Worm (Caenorhabditis elegans) whole organism, dauer: Measurements from ENCODE around the gene C03B1.6.

Source experiments
- unc-62 ChIP-seq: sonication (generic microtip); optimal IDR thresholded peaks from 2 replicates; lab custom pipeline; 2017; ENCODE audit warnings: missing biosample characterization, missing genetic modification reagents, missing genetic modification characterization

Gene C03B1.6

ce11 chrX:6384537-6384936 lies 34.4 kb downstream of the C03B1.6 start:
- no peak for TF ChIP-seq unc-62 (GFP tag; lab: Kevin White, UChicago)

- TF ChIP-seq unc-62 (GFP tag; lab: Kevin White, UChicago) = no peak
These were observed 35.1 kb downstream of the C03B1.6 start, which contains the start of gene igdb-3 for ce11 chrX:6385185-6385584. igdb-3 (plus strand) TSS chrX:6385485.

ce11 chrX:6388639-6389038 lies 38.5 kb downstream of the C03B1.6 start:
- TF ChIP-seq unc-62 (GFP tag; lab: Kevin White, UChicago) = no peak

DNA sequence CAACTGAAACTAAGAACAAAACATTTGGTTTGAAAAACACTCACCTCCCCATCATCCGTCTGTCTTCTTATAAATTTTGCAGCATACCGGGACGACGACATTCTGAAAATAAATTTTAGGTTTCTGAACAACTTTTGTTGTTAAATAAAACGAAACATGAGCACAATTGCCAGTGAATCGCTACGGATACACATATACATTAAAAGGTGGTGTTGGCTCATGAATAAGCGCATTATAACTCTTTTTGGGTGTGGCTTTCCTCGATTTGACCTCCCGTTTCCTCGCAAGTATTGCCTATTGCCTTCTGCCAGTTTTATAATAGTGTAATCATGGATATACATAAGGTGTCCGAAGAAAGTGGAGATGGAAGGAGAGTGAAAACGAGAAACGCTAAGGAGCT lies 41.4 kb downstream of the C03B1.6 start, which contains the start of gene igcm-2:
TSS of gene igcm-2 (minus strand) at position 101 of the 400 bp plus-strand sequence.
- no peak for TF ChIP-seq unc-62 (GFP tag; lab: Kevin White, UChicago)

DNA sequence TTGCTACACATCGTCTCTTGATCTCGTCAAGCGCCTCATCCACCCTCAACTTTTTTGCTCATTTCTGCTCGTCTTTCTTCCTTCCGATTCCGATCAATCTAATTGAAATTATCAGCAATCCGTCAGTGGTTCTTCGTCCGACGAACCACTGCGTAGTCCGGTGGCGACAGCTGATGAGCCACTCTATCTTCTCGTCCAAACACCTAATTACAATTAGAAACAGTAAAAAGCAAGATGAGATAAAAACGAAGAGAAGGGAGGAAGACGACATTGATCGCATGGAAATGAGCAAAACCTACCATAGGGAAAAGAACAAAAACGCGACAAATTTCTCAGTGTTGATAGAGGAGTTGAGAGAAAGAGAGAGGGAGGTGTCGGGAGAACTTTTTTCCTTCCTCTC lies 49.3 kb downstream of the C03B1.6 start:
- no peak for TF ChIP-seq unc-62 (GFP tag; lab: Kevin White, UChicago)
